Worm (Caenorhabditis elegans): Measurements from ENCODE around the gene ZK813.4.

ce11 chrX:3469332-3469731 is 39.4 kb upstream of the ZK813.4 start:
- no peak for TF ChIP-seq aptf-2 (GFP tag; conservative IDR thresholded peaks at IDR 0.05)
- TF ChIP-seq unc-62 (GFP tag; optimal IDR thresholded peaks at IDR 0.05) = no peak
- TF ChIP-seq cebp-2 (GFP tag; IDR thresholded peaks at IDR 0.05) = no peak
- no peak for TF ChIP-seq nhr-120 (GFP tag; IDR thresholded peaks at IDR 0.05)
- TF ChIP-seq nhr-90 (tag; optimal IDR thresholded peaks at IDR 0.05) = no peak

All from whole organism, young adult.